Worm (Caenorhabditis elegans) whole organism, L3 larva: Measurements from ENCODE around the gene cls-2.
A peak's percentile ranks its signal among the peaks of the same experiment; 100 is the strongest.

Experiments
- R02D3.7 ChIP-seq: fragments of 150-350 bp; optimal IDR thresholded peaks from 2 replicates; lab custom pipeline; 2014; ENCODE audit warnings: missing biosample characterization, missing genetic modification characterization
- ama-1 ChIP-seq: fragments of 150-350 bp; optimal IDR thresholded peaks from 2 replicates; lab custom pipeline; 2018
- ceh-16 ChIP-seq: sonication (generic microtip); optimal IDR thresholded peaks from 2 replicates; lab custom pipeline; 2017; ENCODE audit warnings: missing biosample characterization, missing genetic modification characterization
- ceh-82 ChIP-seq: fragments of 150-350 bp; optimal IDR thresholded peaks from 2 replicates; lab custom pipeline; 2014; ENCODE audit warnings: missing biosample characterization, missing genetic modification characterization
- daf-12 ChIP-seq: fragments of 150-350 bp; optimal IDR thresholded peaks from 2 replicates; lab custom pipeline; 2014; ENCODE audit warnings: missing biosample characterization, missing genetic modification reagents, missing genetic modification characterization
- egl-27 ChIP-seq: sonication (generic microtip); optimal IDR thresholded peaks from 4 replicates; lab custom pipeline; 2017; ENCODE audit warnings: missing biosample characterization, missing genetic modification reagents, missing genetic modification characterization
- egl-5 ChIP-seq: fragments of 150-350 bp; optimal IDR thresholded peaks from 2 replicates; lab custom pipeline; 2017; ENCODE audit warnings: missing biosample characterization, missing genetic modification reagents, missing genetic modification characterization, inconsistent platforms
- elt-1 ChIP-seq: fragments of 150-350 bp; optimal IDR thresholded peaks from 2 replicates; lab custom pipeline; 2014; ENCODE audit warnings: missing biosample characterization, missing genetic modification characterization
- elt-2 ChIP-seq: sonication (generic microtip); optimal IDR thresholded peaks from 2 replicates; lab custom pipeline; 2016; ENCODE audit warnings: missing genetic modification reagents, mild to moderate bottlenecking, missing genetic modification characterization, missing compliant biosample characterization
- eor-1 ChIP-seq, 2 experiments: fragments of 150-350 bp; optimal IDR thresholded peaks; 2 replicates each; lab custom pipeline; 2014 to 2018; ENCODE audit warnings: missing biosample characterization in 2 of 2, missing genetic modification characterization in 2 of 2
- fkh-10 ChIP-seq: sonication (generic microtip); optimal IDR thresholded peaks from 2 replicates; lab custom pipeline; 2017; ENCODE audit warnings: missing biosample characterization, missing genetic modification reagents, missing genetic modification characterization
- jun-1 ChIP-seq: fragments of 150-350 bp; optimal IDR thresholded peaks from 2 replicates; lab custom pipeline; 2014; ENCODE audit warnings: missing biosample characterization, missing genetic modification reagents, missing genetic modification characterization
- lin-39 ChIP-seq: fragments of 150-350 bp; optimal IDR thresholded peaks from 2 replicates; lab custom pipeline; 2018; ENCODE audit warnings: missing biosample characterization, missing genetic modification reagents, missing genetic modification characterization
- lsy-12 ChIP-seq: sonication (generic microtip); optimal IDR thresholded peaks from 2 replicates; lab custom pipeline; 2016; ENCODE audit warnings: mild to moderate bottlenecking, missing genetic modification characterization, missing compliant biosample characterization
- mdl-1 ChIP-seq: fragments of 150-350 bp; optimal IDR thresholded peaks from 2 replicates; lab custom pipeline; 2014; ENCODE audit warnings: missing biosample characterization, missing genetic modification characterization
- mml-1 ChIP-seq: fragments of 150-350 bp; sonication (generic microtip); optimal IDR thresholded peaks from 3 replicates; lab custom pipeline; 2014; ENCODE audit warnings: missing biosample characterization, missing genetic modification characterization
- nfya-1 ChIP-seq: sonication (generic microtip); optimal IDR thresholded peaks from 2 replicates; lab custom pipeline; 2017; ENCODE audit warnings: missing genetic modification characterization, mild to moderate bottlenecking, missing compliant biosample characterization, antibody characterized with exemption, moderate library complexity; ENCODE audit not compliant: insufficient read depth
- nhr-12 ChIP-seq: fragments of 150-350 bp; optimal IDR thresholded peaks from 2 replicates; lab custom pipeline; 2014; ENCODE audit warnings: missing biosample characterization, missing genetic modification characterization
- nhr-237 ChIP-seq: fragments of 150-350 bp; optimal IDR thresholded peaks from 2 replicates; lab custom pipeline; 2014; ENCODE audit warnings: missing biosample characterization, missing genetic modification characterization
- nhr-25 ChIP-seq: sonication (generic microtip); optimal IDR thresholded peaks from 2 replicates; lab custom pipeline; 2017; ENCODE audit warnings: missing biosample characterization, missing genetic modification characterization
- nhr-43 ChIP-seq: sonication (generic microtip); optimal IDR thresholded peaks from 2 replicates; lab custom pipeline; 2016; ENCODE audit warnings: mild to moderate bottlenecking, missing genetic modification characterization, missing compliant biosample characterization; ENCODE audit not compliant: poor library complexity, severe bottlenecking
- pha-4 ChIP-seq: fragments of 150-350 bp; optimal IDR thresholded peaks from 2 replicates; lab custom pipeline; 2014; ENCODE audit warnings: missing biosample characterization, missing genetic modification reagents, missing genetic modification characterization
- pqm-1 ChIP-seq: fragments of 150-350 bp; optimal IDR thresholded peaks from 2 replicates; lab custom pipeline; 2017; ENCODE audit warnings: missing biosample characterization, missing genetic modification characterization, inconsistent platforms
- sea-2 ChIP-seq: fragments of 150-350 bp; sonication (generic microtip); optimal IDR thresholded peaks from 4 replicates; lab custom pipeline; 2014; ENCODE audit warnings: missing biosample characterization, missing genetic modification reagents, missing genetic modification characterization
- skn-1 ChIP-seq: fragments of 150-350 bp; optimal IDR thresholded peaks from 2 replicates; lab custom pipeline; 2014; ENCODE audit warnings: missing biosample characterization, missing genetic modification characterization
- snpc-4 ChIP-seq: fragments of 150-350 bp; optimal IDR thresholded peaks from 2 replicates; lab custom pipeline; 2014; ENCODE audit warnings: missing biosample characterization, missing genetic modification characterization
- tbx-2 ChIP-seq: sonication (generic microtip); optimal IDR thresholded peaks from 2 replicates; lab custom pipeline; 2016; ENCODE audit warnings: mild to moderate bottlenecking, missing genetic modification characterization, missing compliant biosample characterization
- unc-39 ChIP-seq: sonication (generic microtip); optimal IDR thresholded peaks from 4 replicates; lab custom pipeline; 2017; ENCODE audit warnings: missing biosample characterization, missing genetic modification characterization
- ztf-11 ChIP-seq: fragments of 150-350 bp; optimal IDR thresholded peaks from 2 replicates; lab custom pipeline; 2014; ENCODE audit warnings: missing biosample characterization, missing genetic modification characterization

cls-2 gene

ce11 chrIII:9104060-9104459 is 49.2 kb downstream of the cls-2 start:
- no peak for TF ChIP-seq eor-1 (tag; optimal IDR thresholded peaks at IDR 0.05; lab: Kevin White, UChicago)
- no peak for TF ChIP-seq sea-2 (GFP tag; lab: Kevin White, UChicago)
- no peak for TF ChIP-seq fkh-10
- TF ChIP-seq nhr-12 (tag; lab: Kevin White, UChicago) = no peak
- no peak for TF ChIP-seq egl-5 (tag; lab: Kevin White, UChicago)
- TF ChIP-seq nhr-237 = no peak
- TF ChIP-seq skn-1 (tag; lab: Kevin White, UChicago) = peak; percentile 17
- no peak for TF ChIP-seq mml-1 (tag; lab: Kevin White, UChicago)
- no peak for TF ChIP-seq snpc-4
- no peak for TF ChIP-seq R02D3.7 (tag; lab: Kevin White, UChicago)
- TF ChIP-seq pha-4 (tag; lab: Kevin White, UChicago) = no peak
- TF ChIP-seq elt-2 (tag; lab: Kevin White, UChicago) = peak; percentile 34
- no peak for TF ChIP-seq ceh-16
- TF ChIP-seq nfya-1 (tag; lab: Kevin White, UChicago) = no peak
- TF ChIP-seq lsy-12 (tag; lab: Kevin White, UChicago) = peak; percentile 15
- no peak for TF ChIP-seq elt-1 (tag; lab: Kevin White, UChicago)
- TF ChIP-seq egl-27 (tag; lab: Kevin White, UChicago) = no peak
- peak; percentile 30 for TF ChIP-seq ama-1
- TF ChIP-seq unc-39 (tag; lab: Kevin White, UChicago) = no peak
- TF ChIP-seq daf-12 (tag; lab: Kevin White, UChicago) = no peak
- TF ChIP-seq pqm-1 (tag; lab: Kevin White, UChicago) = peak; percentile 26
- TF ChIP-seq jun-1 = no peak
- no peak for TF ChIP-seq tbx-2
- peak; percentile 9 for TF ChIP-seq nhr-25
- no peak for TF ChIP-seq ceh-82 (tag; lab: Kevin White, UChicago)
- no peak for TF ChIP-seq mdl-1 (tag; lab: Kevin White, UChicago)
- peak; percentile 24 for TF ChIP-seq nhr-43 (tag; lab: Kevin White, UChicago)
- TF ChIP-seq lin-39 (tag; lab: Kevin White, UChicago) = peak; percentile 19

- TF ChIP-seq sea-2 (GFP tag; lab: Kevin White, UChicago) (no peak), mml-1 (tag; lab: Kevin White, UChicago) (no peak), R02D3.7 (tag; lab: Kevin White, UChicago) (no peak), jun-1 (no peak), nhr-237 (no peak), unc-39 (tag; lab: Kevin White, UChicago) (no peak), skn-1 (tag; lab: Kevin White, UChicago) (no peak), ztf-11 (no peak)
- TF ChIP-seq, all 47 proteins: peak for 0
These were observed 50.8 kb downstream of the cls-2 start for ce11 chrIII:9105653-9106052.
